Fruit fly (Drosophila melanogaster): ENCODE measurements around the gene CG14191.

CG14191 gene

dm6 chrX:19081365-19081764 is at the start of gene CG14191:
Gene CG14191, plus strand, starts transcription at chrX:19081665.
- TF ChIP-seq h (optimal IDR thresholded peaks at IDR 0.05) (no peak), ttk (optimal IDR thresholded peaks at IDR 0.05) (no peak), Myc (optimal IDR thresholded peaks at IDR 0.05) (no peak), psq (optimal IDR thresholded peaks at IDR 0.05) (no peak), insv (optimal IDR thresholded peaks at IDR 0.05) (no peak), Sin3A (optimal IDR thresholded peaks at IDR 0.05) (no peak)

dm6 chrX:19033739-19034138 is 47.7 kb upstream of the CG14191 start:
- TF ChIP-seq ttk (optimal IDR thresholded peaks at IDR 0.05) (no peak), psq (optimal IDR thresholded peaks at IDR 0.05) (no peak), h (optimal IDR thresholded peaks at IDR 0.05) (no peak), insv (optimal IDR thresholded peaks at IDR 0.05) (no peak), Myc (optimal IDR thresholded peaks at IDR 0.05) (no peak), Sin3A (optimal IDR thresholded peaks at IDR 0.05) (no peak)

- TF ChIP-seq Myc (optimal IDR thresholded peaks at IDR 0.05) (no peak), ttk (optimal IDR thresholded peaks at IDR 0.05) (no peak), insv (optimal IDR thresholded peaks at IDR 0.05) (no peak), psq (optimal IDR thresholded peaks at IDR 0.05) (no peak), Sin3A (optimal IDR thresholded peaks at IDR 0.05) (no peak), h (optimal IDR thresholded peaks at IDR 0.05) (no peak)
These were observed 44.3 kb upstream of the CG14191 start for dm6 chrX:19037137-19037536.

dm6 chrX:19040261-19040660 is 41.2 kb upstream of the CG14191 start:
- TF ChIP-seq ttk (optimal IDR thresholded peaks at IDR 0.05) (no peak), h (optimal IDR thresholded peaks at IDR 0.05) (no peak), insv (optimal IDR thresholded peaks at IDR 0.05) (no peak), Sin3A (optimal IDR thresholded peaks at IDR 0.05) (no peak), Myc (optimal IDR thresholded peaks at IDR 0.05) (no peak), psq (optimal IDR thresholded peaks at IDR 0.05) (no peak)

- TF ChIP-seq h (optimal IDR thresholded peaks at IDR 0.05) (no peak), Myc (optimal IDR thresholded peaks at IDR 0.05) (no peak), psq (optimal IDR thresholded peaks at IDR 0.05) (no peak), Sin3A (optimal IDR thresholded peaks at IDR 0.05) (no peak), ttk (optimal IDR thresholded peaks at IDR 0.05) (no peak), insv (optimal IDR thresholded peaks at IDR 0.05) (no peak)
These were observed 31.3 kb upstream of the CG14191 start, which contains the start of gene Diedel3 for dm6 chrX:19050142-19050541. Gene Diedel3, plus strand, starts transcription at chrX:19050442.

- TF ChIP-seq psq (optimal IDR thresholded peaks at IDR 0.05): no peak
- no peak for TF ChIP-seq h (optimal IDR thresholded peaks at IDR 0.05)
- TF ChIP-seq Sin3A (optimal IDR thresholded peaks at IDR 0.05): no peak
- no peak for TF ChIP-seq Myc (optimal IDR thresholded peaks at IDR 0.05)
- TF ChIP-seq insv (optimal IDR thresholded peaks at IDR 0.05): no peak
- no peak for TF ChIP-seq ttk (optimal IDR thresholded peaks at IDR 0.05)
These were observed 24.9 kb upstream of the CG14191 start, which contains the start of gene CG14190 for dm6 chrX:19056611-19057010. Gene CG14190, plus strand, starts transcription at chrX:19056911.

dm6 chrX:19068873-19069272 is 12.6 kb upstream of the CG14191 start, which contains the start of gene CG34330:
Gene CG34330, minus strand, starts transcription at chrX:19068973.
- TF ChIP-seq h (optimal IDR thresholded peaks at IDR 0.05): no peak

dm6 chrX:19072969-19073368 is 8.5 kb upstream of the CG14191 start:
- TF ChIP-seq h (optimal IDR thresholded peaks at IDR 0.05) (no peak), insv (optimal IDR thresholded peaks at IDR 0.05) (no peak), Sin3A (optimal IDR thresholded peaks at IDR 0.05) (no peak), Myc (optimal IDR thresholded peaks at IDR 0.05) (no peak), psq (optimal IDR thresholded peaks at IDR 0.05) (no peak), ttk (optimal IDR thresholded peaks at IDR 0.05) (no peak)

dm6 chrX:19073878-19074277 is 7.6 kb upstream of the CG14191 start:
- TF ChIP-seq Sin3A (optimal IDR thresholded peaks at IDR 0.05) (no peak), h (optimal IDR thresholded peaks at IDR 0.05) (no peak), Myc (optimal IDR thresholded peaks at IDR 0.05) (no peak), psq (optimal IDR thresholded peaks at IDR 0.05) (no peak), ttk (optimal IDR thresholded peaks at IDR 0.05) (no peak)

- TF ChIP-seq Myc (optimal IDR thresholded peaks at IDR 0.05): no peak
- TF ChIP-seq h (optimal IDR thresholded peaks at IDR 0.05): no peak
- TF ChIP-seq ttk (optimal IDR thresholded peaks at IDR 0.05): no peak
- no peak for TF ChIP-seq insv (optimal IDR thresholded peaks at IDR 0.05)
- no peak for TF ChIP-seq psq (optimal IDR thresholded peaks at IDR 0.05)
- no peak for TF ChIP-seq Sin3A (optimal IDR thresholded peaks at IDR 0.05)
These were observed 6.9 kb upstream of the CG14191 start for dm6 chrX:19074585-19074984.

- TF ChIP-seq Myc (optimal IDR thresholded peaks at IDR 0.05): no peak
- no peak for TF ChIP-seq psq (optimal IDR thresholded peaks at IDR 0.05)
- no peak for TF ChIP-seq Sin3A (optimal IDR thresholded peaks at IDR 0.05)
- TF ChIP-seq ttk (optimal IDR thresholded peaks at IDR 0.05): no peak
- no peak for TF ChIP-seq h (optimal IDR thresholded peaks at IDR 0.05)
- no peak for TF ChIP-seq insv (optimal IDR thresholded peaks at IDR 0.05)
These were observed 4.0 kb upstream of the CG14191 start, which contains the start of gene CG7406 for dm6 chrX:19077420-19077819. Gene CG7406, plus strand, starts transcription at chrX:19077720.

- TF ChIP-seq psq (optimal IDR thresholded peaks at IDR 0.05) (no peak), Myc (optimal IDR thresholded peaks at IDR 0.05) (no peak), h (optimal IDR thresholded peaks at IDR 0.05) (no peak), ttk (optimal IDR thresholded peaks at IDR 0.05) (no peak), Sin3A (optimal IDR thresholded peaks at IDR 0.05) (no peak)
These were observed 1.7 kb downstream of the CG14191 start, which contains the start of gene CG7423 for dm6 chrX:19083190-19083589. Gene CG7423, minus strand, starts transcription at chrX:19083290.

- TF ChIP-seq Sin3A (optimal IDR thresholded peaks at IDR 0.05) (no peak), Myc (optimal IDR thresholded peaks at IDR 0.05) (no peak), h (optimal IDR thresholded peaks at IDR 0.05) (no peak), ttk (optimal IDR thresholded peaks at IDR 0.05) (no peak), insv (optimal IDR thresholded peaks at IDR 0.05) (no peak), psq (optimal IDR thresholded peaks at IDR 0.05) (no peak)
These were observed 14.7 kb downstream of the CG14191 start for dm6 chrX:19096179-19096578.
